Worm (Caenorhabditis elegans): ENCODE data around the gene oac-21.
"Not testable (repeated sequence)": the region's sequence is repeated elsewhere in the genome, so short reads cannot be mapped to it uniquely, and the experiment has no call there.

Gene oac-21

ce11 chrIV:3921898-3922297 is 32.8 kb downstream of the oac-21 start, which contains the start of gene clec-67:
TSS of gene clec-67 (plus strand) at chrIV:3922165.
- TF ChIP-seq lsy-27 (tag; optimal IDR thresholded peaks at IDR 0.05; ENCODE audit: borderline replicate concordance, insufficient read depth) = no peak
- no peak for TF ChIP-seq rec-8 (tag; optimal IDR thresholded peaks at IDR 0.05)
- TF ChIP-seq nhr-80 (tag; optimal IDR thresholded peaks at IDR 0.05) = peak; percentile 44

ce11 chrIV:3926117-3926516 is 37.1 kb downstream of the oac-21 start, which contains the start of gene clec-68:
TSS of gene clec-68 (plus strand) at chrIV:3926417.
- no peak for TF ChIP-seq efl-1 (GFP tag; optimal IDR thresholded peaks at IDR 0.05)
- no peak for TF ChIP-seq ztf-18 (tag; optimal IDR thresholded peaks at IDR 0.05)
- TF ChIP-seq hlh-12 (tag; optimal IDR thresholded peaks at IDR 0.05) = no peak
- no peak for TF ChIP-seq rec-8 (tag; optimal IDR thresholded peaks at IDR 0.05)
- no peak for TF ChIP-seq madf-10 (tag; optimal IDR thresholded peaks at IDR 0.05)
- no peak for TF ChIP-seq ZK185.1 (tag; optimal IDR thresholded peaks at IDR 0.05; ENCODE audit: poor library complexity, severe bottlenecking)
- no peak for TF ChIP-seq madf-6 (GFP tag; IDR thresholded peaks at IDR 0.05)
- no peak for TF ChIP-seq hmg-1.2 (GFP tag; IDR thresholded peaks at IDR 0.05)
- TF ChIP-seq ztf-22 (GFP tag; optimal IDR thresholded peaks at IDR 0.05) = no peak

- not testable (repeated sequence) for TF ChIP-seq T26A5.8 (tag; optimal IDR thresholded peaks at IDR 0.05); ztf-25 (GFP tag; IDR thresholded peaks at IDR 0.05); snpc-4 (GFP tag; optimal IDR thresholded peaks at IDR 0.05); snpc-4 (tag; optimal IDR thresholded peaks at IDR 0.05)
Observed at ce11 chrIV:3932408-3932807, 43.3 kb downstream of the oac-21 start, which contains the start of gene clec-70. TSS of gene clec-70 (plus strand) at chrIV:3932708.

ce11 chrIV:3937097-3937496 is 48.0 kb downstream of the oac-21 start, which contains the start of gene clec-71:
TSS of gene clec-71 (plus strand) at chrIV:3937458.
- TF ChIP-seq lin-54 (GFP tag; optimal IDR thresholded peaks at IDR 0.05) (no peak), mes-4 (tag; optimal IDR thresholded peaks at IDR 0.05) (no peak), egrh-3 (GFP tag; IDR thresholded peaks at IDR 0.05) (no peak), bed-1 (GFP tag; IDR thresholded peaks at IDR 0.05) (no peak), mel-28 (tag; optimal IDR thresholded peaks at IDR 0.05; ENCODE audit: borderline replicate concordance) (no peak), F57A8.1 (GFP tag; optimal IDR thresholded peaks at IDR 0.05) (no peak), F55B11.4 (tag; optimal IDR thresholded peaks at IDR 0.05; ENCODE audit: borderline replicate concordance, insufficient read depth) (no peak), nhr-179 (tag; optimal IDR thresholded peaks at IDR 0.05) (no peak), atf-7 (tag; optimal IDR thresholded peaks at IDR 0.05) (no peak), die-1 (tag; optimal IDR thresholded peaks at IDR 0.05) (no peak), F10E7.11 (tag; optimal IDR thresholded peaks at IDR 0.05) (no peak), ztf-25 (GFP tag; IDR thresholded peaks at IDR 0.05) (no peak)

- no peak for TF ChIP-seq T07F8.4 (tag; optimal IDR thresholded peaks at IDR 0.05)
- TF ChIP-seq lin-26 (GFP tag; IDR thresholded peaks at IDR 0.05) = no peak
- no peak for TF ChIP-seq mcd-1 (GFP tag; IDR thresholded peaks at IDR 0.05)
- no peak for TF ChIP-seq efl-1 (GFP tag; optimal IDR thresholded peaks at IDR 0.05)
- TF ChIP-seq dox-1 (GFP tag; IDR thresholded peaks at IDR 0.05) = no peak
- TF ChIP-seq egrh-3 (GFP tag; IDR thresholded peaks at IDR 0.05) = no peak
- no peak for TF ChIP-seq tbx-9 (tag; optimal IDR thresholded peaks at IDR 0.05; ENCODE audit: borderline replicate concordance)
Observed at ce11 chrIV:3941658-3942328, 52.7 kb downstream of the oac-21 start, which contains the start of gene clec-174. TSS of gene clec-174 (minus strand) at chrIV:3941708.
